Worm (Caenorhabditis elegans) whole organism, late embryonic: ENCODE measurements around the gene ZC250.2.

Experiments used
- ama-1 ChIP-seq: fragments of 150-350 bp; optimal IDR thresholded peaks from 2 replicates; lab custom pipeline; 2014
- ceh-22 ChIP-seq: sonication (generic microtip); optimal IDR thresholded peaks from 2 replicates; lab custom pipeline; 2017; ENCODE audit warnings: missing biosample characterization, missing genetic modification characterization
- ceh-31 ChIP-seq: sonication (generic microtip); optimal IDR thresholded peaks from 2 replicates; lab custom pipeline; 2016; ENCODE audit warnings: missing genetic modification characterization, missing compliant biosample characterization
- ceh-45 ChIP-seq: fragments of 200-800 bp; sonication (Bioruptor generic); IDR thresholded peaks from 2 replicates; pipeline ENCODE4 v1.3.6; 2022; ENCODE audit warnings: missing genetic modification reagents, missing genetic modification characterization, missing compliant biosample characterization
- ceh-9 ChIP-seq: sonication (generic microtip); optimal IDR thresholded peaks from 2 replicates; lab custom pipeline; 2016; ENCODE audit warnings: mild to moderate bottlenecking, missing genetic modification characterization, inconsistent platforms, missing compliant biosample characterization
- elt-2 ChIP-seq: sonication (generic microtip); optimal IDR thresholded peaks from 2 replicates; lab custom pipeline; 2016; ENCODE audit warnings: missing genetic modification reagents, missing genetic modification characterization, missing compliant biosample characterization
- elt-4 ChIP-seq: sonication (generic microtip); optimal IDR thresholded peaks from 2 replicates; lab custom pipeline; 2016; ENCODE audit warnings: missing genetic modification characterization, missing compliant biosample characterization
- eyg-1 ChIP-seq: sonication (generic microtip); optimal IDR thresholded peaks from 2 replicates; lab custom pipeline; 2016; ENCODE audit warnings: missing genotype, missing genetic modification characterization, missing compliant biosample characterization
- lin-11 ChIP-seq: fragments of 200-800 bp; sonication (Bioruptor generic); optimal IDR thresholded peaks from 2 replicates; lab custom pipeline; 2018; ENCODE audit warnings: mild to moderate bottlenecking, missing genetic modification characterization, missing compliant biosample characterization
- nhr-11 ChIP-seq: fragments of 150-350 bp; optimal IDR thresholded peaks from 2 replicates; lab custom pipeline; 2014; ENCODE audit warnings: missing biosample characterization, missing genetic modification characterization
- pqm-1 ChIP-seq: sonication (generic microtip); optimal IDR thresholded peaks from 2 replicates; lab custom pipeline; 2016; ENCODE audit warnings: missing genetic modification characterization, missing compliant biosample characterization
- ttx-3 ChIP-seq: sonication (generic microtip); optimal IDR thresholded peaks from 2 replicates; lab custom pipeline; 2016; ENCODE audit warnings: missing genetic modification reagents, missing genetic modification characterization, missing compliant biosample characterization
- unc-55 ChIP-seq: sonication (generic microtip); optimal IDR thresholded peaks from 2 replicates; lab custom pipeline; 2017; ENCODE audit warnings: missing biosample characterization, missing genetic modification reagents, missing genetic modification characterization
- unc-86 ChIP-seq: sonication (generic microtip); optimal IDR thresholded peaks from 2 replicates; lab custom pipeline; 2016; ENCODE audit warnings: missing genetic modification characterization, missing compliant biosample characterization

ce11 chrV:5772503-5772902 is 19.6 kb upstream of the ZC250.2 start:
- no peak for TF ChIP-seq elt-4 (tag; lab: Kevin White, UChicago)
- TF ChIP-seq ttx-3: no peak
- no peak for TF ChIP-seq nhr-11
- TF ChIP-seq pqm-1 (tag; lab: Kevin White, UChicago): no peak
- no peak for TF ChIP-seq unc-86 (tag; lab: Kevin White, UChicago)
- no peak for TF ChIP-seq elt-2 (tag; lab: Kevin White, UChicago)
- TF ChIP-seq eyg-1 (tag; lab: Kevin White, UChicago): no peak
- TF ChIP-seq ama-1: no peak
- no peak for TF ChIP-seq ceh-45
- TF ChIP-seq ceh-9: no peak
- no peak for TF ChIP-seq ceh-22
- TF ChIP-seq unc-55 (GFP tag; lab: Kevin White, UChicago): no peak
- no peak for TF ChIP-seq lin-11
- no peak for TF ChIP-seq ceh-31 (tag; lab: Kevin White, UChicago)
